Fruit fly (Drosophila melanogaster) whole organism, wandering third instar larva: Measurements from ENCODE around the gene Tpst.

Experiments
- CG32264 ChIP-seq: fragments of 200-800 bp; sonication (Bioruptor generic); optimal IDR thresholded peaks from 2 replicates; lab custom pipeline; 2016; ENCODE audit warnings: missing biosample characterization, missing genetic modification characterization
- CG9705 ChIP-seq: fragments of 200-800 bp; sonication (Bioruptor generic); optimal IDR thresholded peaks from 2 replicates; lab custom pipeline; 2018; ENCODE audit warnings: missing biosample characterization, mild to moderate bottlenecking, missing genetic modification characterization
- CrebA ChIP-seq: fragments of 200-800 bp; sonication (Bioruptor generic); optimal IDR thresholded peaks from 2 replicates; lab custom pipeline; 2016; ENCODE audit warnings: missing biosample characterization, mild to moderate bottlenecking, missing genetic modification characterization, borderline replicate concordance
- Dfd ChIP-seq: fragments of >200 bp; optimal IDR thresholded peaks from 2 replicates; lab custom pipeline; 2017; ENCODE audit warnings: missing biosample characterization, missing genetic modification characterization
- Dif ChIP-seq: fragments of 200-275, 200-300 bp; sonication (Bioruptor generic); optimal IDR thresholded peaks from 2 replicates; lab custom pipeline; 2018; ENCODE audit warnings: missing biosample characterization, missing genetic modification characterization; ENCODE audit not compliant: partially characterized antibody
- HLH106 ChIP-seq: fragments of 200-800 bp; optimal IDR thresholded peaks from 3 replicates; lab custom pipeline; 2019; ENCODE audit warnings: missing biosample characterization, mild to moderate bottlenecking, missing genetic modification characterization, moderate library complexity
- Hnf4 ChIP-seq: fragments of 200-800 bp; sonication (Bioruptor generic); optimal IDR thresholded peaks from 2 replicates; lab custom pipeline; 2016; ENCODE audit warnings: missing biosample characterization, mild to moderate bottlenecking, missing genetic modification characterization
- Hr78 ChIP-seq: fragments of >200 bp; optimal IDR thresholded peaks from 2 replicates; lab custom pipeline; 2017; ENCODE audit warnings: missing biosample characterization, missing genetic modification characterization
- Hr83 ChIP-seq: fragments of 200-300 bp; sonication (Bioruptor generic); optimal IDR thresholded peaks from 2 replicates; lab custom pipeline; 2016; ENCODE audit warnings: missing biosample characterization, mild to moderate bottlenecking, missing genetic modification characterization, moderate library complexity; ENCODE audit not compliant: poor library complexity, severe bottlenecking
- Jra ChIP-seq: sonication (Bioruptor generic); optimal IDR thresholded peaks from 2 replicates; lab custom pipeline; 2016; ENCODE audit warnings: missing biosample characterization, missing genetic modification characterization
- Myc ChIP-seq: fragments of >200 bp; optimal IDR thresholded peaks from 2 replicates; lab custom pipeline; 2017
- OdsH ChIP-seq: fragments of 200-800 bp; sonication (Bioruptor generic); optimal IDR thresholded peaks from 2 replicates; lab custom pipeline; 2016; ENCODE audit warnings: missing biosample characterization, mild to moderate bottlenecking, missing genetic modification characterization
- Rel ChIP-seq, 2 experiments: fragments of 200-800 bp; sonication (Bioruptor generic) in 1 of 2; optimal IDR thresholded peaks; 2 replicates in 1 of 2; 3 replicates in 1 of 2; lab custom pipeline; 2016 to 2019; ENCODE audit warnings: mild to moderate bottlenecking in 2 of 2, missing biosample characterization in 2 of 2, missing genetic modification characterization in 2 of 2, moderate library complexity in 1 of 2
- Sp1 ChIP-seq: fragments of 200-800 bp; sonication (Bioruptor generic); optimal IDR thresholded peaks from 3 replicates; lab custom pipeline; 2019; ENCODE audit warnings: missing biosample characterization, mild to moderate bottlenecking, missing genetic modification characterization, moderate library complexity
- Vsx2 ChIP-seq: fragments of 200-300, 225-300 bp; sonication (Bioruptor generic); optimal IDR thresholded peaks from 2 replicates; lab custom pipeline; 2018; ENCODE audit warnings: missing biosample characterization, missing genetic modification characterization; ENCODE audit not compliant: partially characterized antibody
- br ChIP-seq: fragments of 200-800 bp; sonication (Bioruptor generic); optimal IDR thresholded peaks from 2 replicates; lab custom pipeline; 2016; ENCODE audit warnings: missing biosample characterization, missing genetic modification characterization
- brk ChIP-seq: fragments of 200-800 bp; sonication (Bioruptor generic); optimal IDR thresholded peaks from 2 replicates; lab custom pipeline; 2016; ENCODE audit warnings: missing biosample characterization, mild to moderate bottlenecking, missing genetic modification characterization
- dl ChIP-seq, 2 experiments: fragments of 175-275, 200-275 bp in 1 of 2; fragments of 200-275 bp in 1 of 2; sonication (Bioruptor generic); optimal IDR thresholded peaks; lab custom pipeline; 2018; ENCODE audit warnings: mild to moderate bottlenecking in 2 of 2, missing biosample characterization in 2 of 2, missing genetic modification characterization in 2 of 2, moderate library complexity in 2 of 2; ENCODE audit not compliant: partially characterized antibody in 2 of 2, insufficient read depth in 1 of 2
- dmrt93B ChIP-seq: fragments of 200-800 bp; sonication (Bioruptor generic); optimal IDR thresholded peaks from 2 replicates; lab custom pipeline; 2018; ENCODE audit warnings: missing biosample characterization, mild to moderate bottlenecking, missing genetic modification characterization
- dsf ChIP-seq: sonication (Bioruptor generic); optimal IDR thresholded peaks from 2 replicates; lab custom pipeline; 2016; ENCODE audit warnings: missing biosample characterization, missing genetic modification characterization, borderline replicate concordance
- ey ChIP-seq: fragments of 200-800 bp; sonication (Bioruptor generic); optimal IDR thresholded peaks from 2 replicates; lab custom pipeline; 2016; ENCODE audit warnings: missing biosample characterization, missing genetic modification characterization
- foxo ChIP-seq, 2 experiments: fragments of 200-800 bp; sonication (Bioruptor generic); optimal IDR thresholded peaks; 2 replicates in 1 of 2; 3 replicates in 1 of 2; lab custom pipeline; 2016 to 2017; ENCODE audit warnings: missing biosample characterization in 2 of 2, missing genetic modification characterization in 2 of 2
- fru ChIP-seq: fragments of 200-800 bp; sonication (Bioruptor generic); optimal IDR thresholded peaks from 3 replicates; lab custom pipeline; 2016; ENCODE audit warnings: missing biosample characterization, mild to moderate bottlenecking, missing genetic modification characterization
- h ChIP-seq: fragments of 200-800 bp; sonication (Bioruptor generic); optimal IDR thresholded peaks from 3 replicates; lab custom pipeline; 2016; ENCODE audit warnings: missing biosample characterization, mild to moderate bottlenecking, missing genetic modification characterization
- jim ChIP-seq: fragments of 175-275, 200-325 bp; sonication (Bioruptor generic); optimal IDR thresholded peaks from 2 replicates; lab custom pipeline; 2016; ENCODE audit warnings: missing biosample characterization, mild to moderate bottlenecking, missing genetic modification characterization
- lola ChIP-seq: fragments of >200 bp; optimal IDR thresholded peaks from 2 replicates; lab custom pipeline; 2017; ENCODE audit warnings: missing biosample characterization, missing genetic modification characterization
- pan ChIP-seq: fragments of >200 bp; optimal IDR thresholded peaks from 2 replicates; lab custom pipeline; 2017
- psq ChIP-seq: fragments of 200-800 bp; sonication (Bioruptor generic); optimal IDR thresholded peaks from 3 replicates; lab custom pipeline; 2017; ENCODE audit warnings: missing biosample characterization, mild to moderate bottlenecking, missing genetic modification characterization, moderate library complexity
- rgr ChIP-seq: fragments of 200-800 bp; sonication (Bioruptor generic); optimal IDR thresholded peaks from 3 replicates; lab custom pipeline; 2016; ENCODE audit warnings: missing biosample characterization, mild to moderate bottlenecking, missing genetic modification characterization
- sage ChIP-seq: fragments of 200-800 bp; sonication (Bioruptor generic); optimal IDR thresholded peaks from 2 replicates; lab custom pipeline; 2016; ENCODE audit warnings: missing biosample characterization, mild to moderate bottlenecking, missing genetic modification characterization
- sv ChIP-seq: fragments of 200-800 bp; sonication (Bioruptor generic); optimal IDR thresholded peaks from 3 replicates; lab custom pipeline; 2016; ENCODE audit warnings: missing biosample characterization, missing genetic modification characterization
- tai ChIP-seq: sonication (Bioruptor generic); optimal IDR thresholded peaks from 2 replicates; lab custom pipeline; 2016; ENCODE audit warnings: missing biosample characterization, missing genetic modification characterization
- woc ChIP-seq: sonication (Bioruptor generic); optimal IDR thresholded peaks from 2 replicates; lab custom pipeline; 2016; ENCODE audit warnings: missing biosample characterization, mild to moderate bottlenecking, missing genetic modification characterization

The Tpst gene

dm6 chrX:13633298-13633891, 69.8 kb downstream of the Tpst start:
- TF ChIP-seq Sp1 (GFP tag; lab: Kevin White, UChicago) (no peak), Dif (GFP tag; lab: Kevin White, UChicago) (no peak), Myc (lab: Kevin White, UChicago) (no peak), pan (lab: Kevin White, UChicago) (no peak), CG9705 (GFP tag; lab: Kevin White, UChicago) (no peak), Hr83 (GFP tag; lab: Kevin White, UChicago) (no peak), Hr78 (GFP tag; lab: Kevin White, UChicago) (no peak), dmrt93B (GFP tag; lab: Kevin White, UChicago) (no peak), tai (GFP tag; lab: Kevin White, UChicago) (no peak), Dfd (GFP tag; lab: Kevin White, UChicago) (no peak), Vsx2 (GFP tag; lab: Kevin White, UChicago) (no peak), ey (GFP tag; lab: Kevin White, UChicago) (no peak), dsf (no peak), sv (GFP tag; lab: Kevin White, UChicago) (no peak), sage (no peak), psq (GFP tag; lab: Kevin White, UChicago) (no peak), Jra (no peak), woc (GFP tag; lab: Kevin White, UChicago) (no peak), CrebA (no peak)

- TF ChIP-seq lola (GFP tag; lab: Kevin White, UChicago) = no peak
- peak; percentile 61 for TF ChIP-seq tai (GFP tag; lab: Kevin White, UChicago)
- peak; percentile 65 for TF ChIP-seq Hr83 (GFP tag; lab: Kevin White, UChicago)
- peak; percentile 41 for TF ChIP-seq dmrt93B (GFP tag; lab: Kevin White, UChicago)
- peak; percentile 26 for TF ChIP-seq brk (GFP tag; lab: Kevin White, UChicago)
- no peak for TF ChIP-seq dsf
- no peak for TF ChIP-seq dl (GFP tag; optimal IDR thresholded peaks at IDR 0.05; lab: Kevin White, UChicago; ENCODE audit: insufficient read depth in 1 of 2, partially characterized antibody in 2 of 2)
- peak; percentile 64 for TF ChIP-seq CrebA
- TF ChIP-seq sv (GFP tag; lab: Kevin White, UChicago) = peak; percentile 13
- no peak for TF ChIP-seq Hr78 (GFP tag; lab: Kevin White, UChicago)
- peak; percentile 68 for TF ChIP-seq rgr (GFP tag; lab: Kevin White, UChicago)
- no peak for TF ChIP-seq Dif (GFP tag; lab: Kevin White, UChicago)
- TF ChIP-seq h (GFP tag; lab: Kevin White, UChicago) = peak; percentile 82
- peak; percentile 5 for TF ChIP-seq CG9705 (GFP tag; lab: Kevin White, UChicago)
- no peak for TF ChIP-seq CG32264 (GFP tag; lab: Kevin White, UChicago)
- TF ChIP-seq sage = no peak
- TF ChIP-seq br (GFP tag; lab: Kevin White, UChicago) = peak; percentile 71
- peak; percentile 65 for TF ChIP-seq HLH106 (tag; lab: Kevin White, UChicago)
- TF ChIP-seq Vsx2 (GFP tag; lab: Kevin White, UChicago) = no peak
- TF ChIP-seq ey (GFP tag; lab: Kevin White, UChicago) = peak; percentile 68
- TF ChIP-seq psq (GFP tag; lab: Kevin White, UChicago) = peak; percentile 63
- no peak for TF ChIP-seq Dfd (GFP tag; lab: Kevin White, UChicago)
- peak; percentile 77 for TF ChIP-seq OdsH (GFP tag; lab: Kevin White, UChicago)
- peak; percentile 82 for TF ChIP-seq fru
- TF ChIP-seq Jra = peak; percentile 50
- TF ChIP-seq woc (GFP tag; lab: Kevin White, UChicago) = peak; percentile 80
- TF ChIP-seq Hnf4 = peak; percentile 65
- peak in 1 of 2 experiments; percentile 67 for TF ChIP-seq foxo (GFP tag; optimal IDR thresholded peaks at IDR 0.05; lab: Kevin White, UChicago)
- TF ChIP-seq jim = no peak
- peak; percentile 38 for TF ChIP-seq Sp1 (GFP tag; lab: Kevin White, UChicago)
- no peak for TF ChIP-seq Rel (GFP tag; optimal IDR thresholded peaks at IDR 0.05; lab: Kevin White, UChicago)
- peak; percentile 42 for TF ChIP-seq Rel (tag; optimal IDR thresholded peaks at IDR 0.05; lab: Kevin White, UChicago)
- TF ChIP-seq, all 38 proteins: peak for 21
Observed at dm6 chrX:13634254-13634999, 70.8 kb downstream of the Tpst start.
